Worm (Caenorhabditis elegans) whole organism, L4 larva: ENCODE measurements around the gene mig-18.

ENCODE experiments used
- F10B5.3 ChIP-seq: sonication (generic microtip); optimal IDR thresholded peaks from 2 replicates; lab custom pipeline; 2016; ENCODE audit warnings: mild to moderate bottlenecking, missing genetic modification characterization, missing compliant biosample characterization
- ceh-82 ChIP-seq: sonication (generic microtip); optimal IDR thresholded peaks from 2 replicates; lab custom pipeline; 2017; ENCODE audit warnings: missing biosample characterization, missing genetic modification characterization
- ces-1 ChIP-seq: fragments of 150-350 bp; sonication (generic microtip); optimal IDR thresholded peaks from 4 replicates; lab custom pipeline; 2014; ENCODE audit warnings: missing biosample characterization, missing genetic modification reagents, missing genetic modification characterization
- hlh-30 ChIP-seq: sonication (generic microtip); optimal IDR thresholded peaks from 2 replicates; lab custom pipeline; 2017; ENCODE audit warnings: antibody characterized with exemption, mild to moderate bottlenecking, missing genetic modification characterization, missing compliant biosample characterization; ENCODE audit not compliant: insufficient read depth
- lin-39 ChIP-seq: fragments of 150-350 bp; optimal IDR thresholded peaks from 2 replicates; lab custom pipeline; 2014; ENCODE audit warnings: missing biosample characterization, missing genetic modification reagents, missing genetic modification characterization
- madf-5 ChIP-seq, 2 experiments: fragments of 200-800 bp; sonication (Bioruptor generic); IDR thresholded peaks; 2 replicates each; pipeline ENCODE4 v1.3.6; 2022; ENCODE audit warnings: missing compliant biosample characterization in 2 of 2, missing genetic modification characterization in 2 of 2
- madf-9 ChIP-seq: fragments of 200-800 bp; sonication (Bioruptor generic); conservative IDR thresholded peaks from 2 replicates; pipeline ENCODE4 v1.3.6; 2022; ENCODE audit warnings: missing genetic modification reagents, missing genetic modification characterization, missing compliant biosample characterization
- mep-1 ChIP-seq: fragments of 150-350 bp; sonication (generic microtip); optimal IDR thresholded peaks from 3 replicates; lab custom pipeline; 2014; ENCODE audit warnings: missing biosample characterization, missing genetic modification characterization
- php-3 ChIP-seq: fragments of 200-800 bp; sonication (Bioruptor generic); IDR thresholded peaks from 2 replicates; pipeline ENCODE4 v1.3.6; 2022; ENCODE audit warnings: missing genetic modification reagents, missing genetic modification characterization, missing compliant biosample characterization
- snpc-4 ChIP-seq: fragments of 150-350 bp; optimal IDR thresholded peaks from 2 replicates; lab custom pipeline; 2014; ENCODE audit warnings: missing biosample characterization, missing genetic modification characterization

ce11 chrIII:13409498-13409897, 6.5 kb downstream of the mig-18 start, which contains the start of gene myo-6:
- TF ChIP-seq madf-5 (GFP tag; IDR thresholded peaks at IDR 0.05; lab: Robert Waterston, UW) (no peak), ces-1 (no peak), F10B5.3 (no peak), lin-39 (no peak), php-3 (GFP tag; lab: Robert Waterston, UW) (no peak), madf-9 (GFP tag; lab: Robert Waterston, UW) (no peak), hlh-30 (tag; lab: Kevin White, UChicago) (no peak), snpc-4 (no peak), ceh-82 (tag; lab: Kevin White, UChicago) (no peak), mep-1 (tag; lab: Kevin White, UChicago) (no peak)
